Fruit fly (Drosophila melanogaster) whole organism, prepupa: ENCODE results near the gene Sec71.
A peak's percentile ranks its signal among the peaks of the same experiment; 100 is the strongest.

ENCODE experiments used
- Blimp-1 ChIP-seq: fragments of 200-800 bp; sonication (Bioruptor generic); optimal IDR thresholded peaks from 3 replicates; lab custom pipeline; 2017; ENCODE audit warnings: missing biosample characterization, missing genetic modification characterization, mild to moderate bottlenecking, moderate library complexity, missing genetic modification reagents
- CG11762 ChIP-seq: fragments of 200-800 bp; sonication (Bioruptor generic); optimal IDR thresholded peaks from 3 replicates; lab custom pipeline; 2016; ENCODE audit warnings: missing biosample characterization, missing genetic modification characterization; ENCODE audit not compliant: insufficient read depth
- CG15336 ChIP-seq: fragments of 200-800 bp; sonication (Bioruptor generic); IDR thresholded peaks from 2 replicates; pipeline ENCODE4 v1.3.6; 2022; ENCODE audit warnings: missing biosample characterization, missing genetic modification characterization
- CG1621 ChIP-seq: fragments of 200-800 bp; sonication (Bioruptor generic); optimal IDR thresholded peaks from 3 replicates; lab custom pipeline; 2018; ENCODE audit warnings: missing biosample characterization, mild to moderate bottlenecking, missing genetic modification characterization
- CG3032 ChIP-seq: fragments of 200-800 bp; optimal IDR thresholded peaks from 2 replicates; lab custom pipeline; 2019; ENCODE audit warnings: missing biosample characterization, mild to moderate bottlenecking, missing genetic modification characterization, moderate library complexity
- CG31627 ChIP-seq: fragments of 200-800 bp; sonication (Bioruptor generic); optimal IDR thresholded peaks from 3 replicates; lab custom pipeline; 2016; ENCODE audit warnings: missing biosample characterization, missing genetic modification characterization
- CG3919 ChIP-seq: fragments of 200-800 bp; sonication (Bioruptor generic); optimal IDR thresholded peaks from 3 replicates; lab custom pipeline; 2016; ENCODE audit warnings: missing biosample characterization, missing genetic modification characterization
- CG4318 ChIP-seq: fragments of 200-800 bp; sonication (Bioruptor generic); optimal IDR thresholded peaks from 3 replicates; lab custom pipeline; 2017; ENCODE audit warnings: missing biosample characterization, mild to moderate bottlenecking, missing genetic modification characterization
- CG6163 ChIP-seq: fragments of 200-800 bp; sonication (Bioruptor generic); IDR thresholded peaks from 3 replicates; pipeline ENCODE4 v1.3.6; 2022; ENCODE audit warnings: missing biosample characterization, missing genetic modification characterization
- CG6276 ChIP-seq: fragments of 200-800 bp; sonication (Bioruptor generic); optimal IDR thresholded peaks from 2 replicates; lab custom pipeline; 2017; ENCODE audit warnings: missing biosample characterization, mild to moderate bottlenecking, missing genetic modification characterization
- CG6792 ChIP-seq: fragments of 200-800 bp; sonication (Bioruptor generic); optimal IDR thresholded peaks from 3 replicates; lab custom pipeline; 2016; ENCODE audit warnings: missing biosample characterization, missing genetic modification characterization
- CG6808 ChIP-seq: fragments of 200-800 bp; sonication (Bioruptor generic); optimal IDR thresholded peaks from 3 replicates; lab custom pipeline; 2017; ENCODE audit warnings: missing biosample characterization, missing genetic modification characterization, mild to moderate bottlenecking, moderate library complexity, missing genetic modification reagents
- CG6854 ChIP-seq: fragments of 200-800 bp; sonication (Bioruptor generic); optimal IDR thresholded peaks from 2 replicates; lab custom pipeline; 2017; ENCODE audit warnings: missing biosample characterization, mild to moderate bottlenecking, missing genetic modification characterization
- CG8119 ChIP-seq: fragments of 200-800 bp; sonication (Bioruptor generic); IDR thresholded peaks from 3 replicates; pipeline ENCODE4 v1.3.6; 2022; ENCODE audit warnings: missing biosample characterization, missing genetic modification characterization
- CG8319 ChIP-seq: fragments of 200-800 bp; sonication (Bioruptor generic); optimal IDR thresholded peaks from 3 replicates; lab custom pipeline; 2016; ENCODE audit warnings: missing biosample characterization, missing genetic modification characterization
- CG9139 ChIP-seq: fragments of 200-800 bp; sonication (Bioruptor generic); optimal IDR thresholded peaks from 3 replicates; lab custom pipeline; 2017; ENCODE audit warnings: missing biosample characterization, mild to moderate bottlenecking, missing genetic modification characterization
- Eip78C ChIP-seq: fragments of 200-800 bp; sonication (Bioruptor generic); peaks from one replicate; lab custom pipeline; 2016; ENCODE audit warnings: missing biosample characterization, missing genetic modification characterization
- Gug ChIP-seq: fragments of 200-800 bp; sonication (Bioruptor generic); IDR thresholded peaks from 2 replicates; pipeline ENCODE4 v1.3.6; 2022; ENCODE audit warnings: missing biosample characterization, missing genetic modification characterization
- Hr38 ChIP-seq: sonication (Bioruptor generic); optimal IDR thresholded peaks from 2 replicates; lab custom pipeline; 2016; ENCODE audit warnings: missing biosample characterization, missing genetic modification characterization
- OdsH ChIP-seq: fragments of 200-800 bp; sonication (Bioruptor generic); optimal IDR thresholded peaks from 3 replicates; lab custom pipeline; 2016; ENCODE audit warnings: missing biosample characterization, missing genetic modification characterization
- Smox ChIP-seq: fragments of 200-800 bp; sonication (Bioruptor generic); optimal IDR thresholded peaks from 3 replicates; lab custom pipeline; 2016; ENCODE audit warnings: missing biosample characterization, missing genetic modification characterization
- Sox14 ChIP-seq: fragments of 200-800 bp; sonication (Bioruptor generic); optimal IDR thresholded peaks from 3 replicates; lab custom pipeline; 2016; ENCODE audit warnings: missing biosample characterization, missing genetic modification characterization
- Sox15 ChIP-seq: fragments of 200-800 bp; sonication (Bioruptor generic); optimal IDR thresholded peaks from 3 replicates; lab custom pipeline; 2016; ENCODE audit warnings: missing biosample characterization, missing genetic modification characterization
- dac ChIP-seq: fragments of 200-800 bp; sonication (Bioruptor generic); optimal IDR thresholded peaks from 2 replicates; lab custom pipeline; 2017; ENCODE audit warnings: missing biosample characterization, mild to moderate bottlenecking, missing genetic modification characterization
- eg ChIP-seq: fragments of 200-800 bp; sonication (Bioruptor generic); IDR thresholded peaks from 3 replicates; pipeline ENCODE4 v1.3.6; 2022; ENCODE audit warnings: missing biosample characterization, missing genetic modification characterization
- esn ChIP-seq: fragments of 200-800 bp; sonication (Bioruptor generic); optimal IDR thresholded peaks from 2 replicates; lab custom pipeline; 2016; ENCODE audit warnings: missing biosample characterization, mild to moderate bottlenecking, missing genetic modification characterization, moderate library complexity
- fkh ChIP-seq: fragments of 200-800 bp; sonication (Bioruptor generic); optimal IDR thresholded peaks from 3 replicates; lab custom pipeline; 2017; ENCODE audit warnings: missing biosample characterization, mild to moderate bottlenecking, missing genetic modification characterization, moderate library complexity
- lz ChIP-seq: fragments of 200-800 bp; sonication (Bioruptor generic); optimal IDR thresholded peaks from 3 replicates; lab custom pipeline; 2016; ENCODE audit warnings: missing biosample characterization, missing genetic modification characterization
- net ChIP-seq: fragments of 200-800 bp; sonication (Bioruptor generic); optimal IDR thresholded peaks from 3 replicates; lab custom pipeline; 2016; ENCODE audit warnings: missing biosample characterization, missing genetic modification characterization
- pdm3 ChIP-seq: fragments of 200-800 bp; sonication (Bioruptor generic); optimal IDR thresholded peaks from 3 replicates; lab custom pipeline; 2016; ENCODE audit warnings: missing biosample characterization, missing genetic modification characterization
- ss ChIP-seq, 2 experiments: fragments of 200-800 bp; sonication (Bioruptor generic); optimal IDR thresholded peaks; 2 replicates in 1 of 2; 3 replicates in 1 of 2; lab custom pipeline; 2017 to 2018; ENCODE audit warnings: mild to moderate bottlenecking in 2 of 2, missing biosample characterization in 2 of 2, missing genetic modification characterization in 2 of 2, moderate library complexity in 1 of 2
- vri ChIP-seq: fragments of 200-800 bp; sonication (Bioruptor generic); optimal IDR thresholded peaks from 3 replicates; lab custom pipeline; 2016; ENCODE audit warnings: missing biosample characterization, mild to moderate bottlenecking, missing genetic modification characterization

Gene Sec71

DNA sequence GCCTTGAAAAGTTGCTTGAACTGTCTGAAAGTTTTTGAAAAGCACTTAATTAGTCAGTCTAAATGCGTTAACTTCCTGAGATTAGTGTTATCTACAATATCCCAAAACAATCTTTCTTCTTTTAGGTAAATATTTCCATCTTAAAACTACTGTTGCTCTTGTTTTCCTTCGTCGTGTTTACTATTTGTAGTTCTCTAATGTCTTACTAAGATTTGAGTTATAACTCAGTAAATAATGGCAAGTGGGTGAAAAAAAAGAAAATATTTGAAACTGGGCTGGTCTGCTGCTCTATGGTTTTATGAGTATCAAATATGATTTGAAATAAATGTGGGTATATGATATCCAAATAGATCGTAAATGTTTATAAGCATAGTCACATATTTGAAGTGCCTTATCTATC is 7.8 kb downstream of the Sec71 start:
- TF ChIP-seq CG3919 (GFP tag; lab: Kevin White, UChicago) (no peak), CG8119 (GFP tag; lab: Robert Waterston, UW) (no peak), fkh (GFP tag; lab: Kevin White, UChicago) (peak; percentile 42), CG6163 (GFP tag; lab: Robert Waterston, UW) (no peak), CG15336 (no peak), CG6792 (no peak)

DNA sequence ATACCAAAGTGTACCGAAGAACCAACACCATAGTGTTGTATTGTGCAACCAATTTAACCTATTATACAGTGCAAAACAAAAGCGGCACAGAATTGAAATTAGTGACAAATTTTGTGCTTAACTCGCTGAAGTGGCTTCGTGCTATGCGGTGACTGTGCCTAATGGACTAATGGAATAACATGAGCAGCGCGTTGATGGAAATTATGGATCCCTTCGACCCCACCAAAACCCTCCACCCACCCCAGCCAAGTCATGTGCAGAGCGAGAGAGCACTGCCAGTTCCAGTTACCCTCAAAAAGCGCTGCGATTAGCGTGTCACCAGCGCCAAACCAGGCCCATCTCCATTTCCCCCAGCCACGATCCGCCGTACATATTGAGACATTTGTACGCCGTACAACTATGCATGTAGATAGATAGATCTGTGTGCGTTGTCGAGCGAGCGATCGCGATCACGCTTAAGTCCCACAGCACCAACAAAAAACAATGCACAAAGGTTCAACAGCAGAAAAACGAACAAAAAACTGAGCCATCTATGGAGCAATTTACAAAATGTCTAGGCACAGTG is 8.8 kb downstream of the Sec71 start:
- no peak for TF ChIP-seq Sox15
- no peak for TF ChIP-seq OdsH (GFP tag; lab: Kevin White, UChicago)
- TF ChIP-seq CG11762 (GFP tag; lab: Kevin White, UChicago): no peak
- TF ChIP-seq dac (GFP tag; lab: Kevin White, UChicago): no peak
- no peak for TF ChIP-seq lz
- no peak for TF ChIP-seq CG3032 (tag; lab: Kevin White, UChicago)
- no peak for TF ChIP-seq CG4318 (GFP tag; lab: Kevin White, UChicago)
- no peak for TF ChIP-seq Smox (GFP tag; lab: Kevin White, UChicago)
- TF ChIP-seq Gug (GFP tag; lab: Robert Waterston, UW): no peak
- TF ChIP-seq CG8319: no peak
- no peak for TF ChIP-seq esn (GFP tag; lab: Kevin White, UChicago)
- no peak for TF ChIP-seq CG1621 (tag; lab: Kevin White, UChicago)
- no peak for TF ChIP-seq Hr38
- no peak for TF ChIP-seq Sox14 (GFP tag; lab: Kevin White, UChicago)

DNA sequence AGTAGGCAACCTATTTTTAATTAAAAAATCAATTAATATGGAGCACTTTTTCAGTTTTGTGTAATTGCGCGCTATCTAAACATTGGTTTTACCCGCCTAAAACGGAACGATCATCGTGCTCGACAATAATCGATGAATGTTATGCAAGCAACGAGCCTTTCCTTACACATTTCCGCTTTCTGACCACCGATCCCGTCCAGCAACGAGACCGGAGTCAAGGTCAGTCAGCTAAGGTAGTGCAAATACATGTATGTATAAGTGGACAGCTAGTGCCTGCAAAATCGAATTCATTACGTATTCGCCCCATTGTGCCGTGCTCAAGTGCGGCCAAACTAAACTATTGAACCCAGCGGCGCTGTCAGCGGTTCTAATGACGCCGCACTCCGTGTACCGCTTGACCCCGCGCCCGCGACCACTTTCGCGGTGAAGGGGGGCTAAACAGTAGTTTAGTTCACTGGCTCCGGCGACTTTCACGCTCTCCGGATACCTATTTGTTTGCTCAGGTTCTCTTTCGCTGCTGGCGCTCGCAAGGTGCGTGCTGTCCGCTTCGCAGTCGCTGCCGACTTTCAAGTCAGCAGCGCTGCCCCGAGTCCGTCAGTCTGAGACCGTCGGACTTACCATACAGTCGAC is 9.8 kb downstream of the Sec71 start, which contains the start of gene CAH1:
Gene CAH1, plus strand, starts transcription at position 595 of the 630 bp plus-strand sequence.
- TF ChIP-seq eg (peak; percentile 33; the same call in 1 of the 3 replicates), fkh (GFP tag; lab: Kevin White, UChicago) (peak; percentile 12), CG6276 (GFP tag; lab: Kevin White, UChicago) (no peak)

DNA sequence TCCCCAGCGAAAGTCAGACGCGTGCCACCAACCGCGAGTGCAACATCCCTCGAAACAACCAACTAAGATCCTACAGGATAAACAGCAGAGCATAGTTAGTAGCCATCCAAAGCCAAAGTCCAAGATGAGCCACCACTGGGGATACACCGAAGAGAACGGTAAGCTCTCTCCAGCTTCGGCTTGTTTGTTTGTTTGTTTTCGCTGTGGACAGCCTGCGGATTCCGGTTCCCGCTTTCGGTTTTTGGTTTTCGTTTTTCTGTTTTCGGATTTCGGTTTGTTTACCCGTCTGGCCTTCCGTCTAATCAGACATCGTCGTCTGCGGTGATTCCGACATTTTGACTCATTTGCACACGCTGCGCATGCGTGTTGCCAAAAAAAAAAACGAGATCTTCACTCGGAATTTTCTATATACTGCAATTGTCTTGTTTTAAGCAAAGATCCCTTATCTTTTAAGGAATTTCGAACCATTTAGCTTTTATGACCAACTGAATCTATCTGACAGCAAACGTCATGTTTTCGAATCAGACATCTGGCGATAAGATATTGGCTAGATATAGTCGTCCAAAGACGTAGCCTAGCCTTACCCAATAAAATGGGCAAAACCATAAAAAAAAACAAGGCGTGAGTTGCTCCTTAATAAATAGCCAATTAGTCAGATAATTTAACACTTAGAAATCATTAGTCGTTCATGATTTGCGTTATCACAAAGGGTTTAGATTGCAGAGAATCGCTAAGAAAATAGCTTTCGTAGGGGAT is 10.7 kb downstream of the Sec71 start:
- TF ChIP-seq Sox14 (GFP tag; lab: Kevin White, UChicago) (no peak), CG9139 (GFP tag; lab: Kevin White, UChicago) (no peak), Eip78C (GFP tag; lab: Kevin White, UChicago) (peak; percentile 53), OdsH (GFP tag; lab: Kevin White, UChicago) (no peak), eg (peak; percentile 9; the same call in 1 of the 3 replicates), CG6808 (GFP tag; lab: Kevin White, UChicago) (peak; percentile 10), Blimp-1 (GFP tag; lab: Kevin White, UChicago) (peak; percentile 28), net (GFP tag; lab: Kevin White, UChicago) (peak; percentile 0), pdm3 (GFP tag; lab: Kevin White, UChicago) (no peak), fkh (GFP tag; lab: Kevin White, UChicago) (peak; percentile 28), Sox15 (no peak), CG6276 (GFP tag; lab: Kevin White, UChicago) (peak; percentile 19), CG6854 (GFP tag; lab: Kevin White, UChicago) (peak; percentile 41), CG4318 (GFP tag; lab: Kevin White, UChicago) (no peak), vri (peak; percentile 38), CG31627 (GFP tag; lab: Kevin White, UChicago) (no peak), ss (GFP tag; optimal IDR thresholded peaks at IDR 0.05; lab: Kevin White, UChicago) (peak in 1 of 2 experiments; percentile 16)
